Worm (Caenorhabditis elegans) whole organism, young adult: ENCODE results near the gene C08E3.1.

ENCODE experiments used
- B0261.1 ChIP-seq: sonication (generic microtip); optimal IDR thresholded peaks from 2 replicates; lab custom pipeline; 2016; ENCODE audit warnings: mild to moderate bottlenecking, missing genetic modification characterization, moderate library complexity, missing compliant biosample characterization
- T07F8.4 ChIP-seq: sonication (generic microtip); optimal IDR thresholded peaks from 2 replicates; lab custom pipeline; 2016; ENCODE audit warnings: mild to moderate bottlenecking, missing genetic modification characterization, moderate library complexity, missing compliant biosample characterization
- attf-5 ChIP-seq: fragments of 200-800 bp; sonication (Bioruptor generic); optimal IDR thresholded peaks from 2 replicates; lab custom pipeline; 2018; ENCODE audit warnings: mild to moderate bottlenecking, missing genetic modification characterization, missing compliant biosample characterization
- ets-4 ChIP-seq: fragments of 200-800 bp; sonication (Bioruptor generic); optimal IDR thresholded peaks from 2 replicates; lab custom pipeline; 2018; ENCODE audit warnings: mild to moderate bottlenecking, missing genetic modification characterization, missing compliant biosample characterization
- mel-28 ChIP-seq: sonication (generic microtip); optimal IDR thresholded peaks from 2 replicates; lab custom pipeline; 2016; ENCODE audit warnings: borderline replicate concordance, mild to moderate bottlenecking, missing genetic modification characterization, missing compliant biosample characterization
- mes-4 ChIP-seq: sonication (generic microtip); optimal IDR thresholded peaks from 2 replicates; lab custom pipeline; 2016; ENCODE audit warnings: missing genotype, missing genetic modification characterization, missing compliant biosample characterization
- snpc-4 ChIP-seq, 5 experiments: fragments of 150-350 bp in 1 of 5; sonication (generic microtip) in 4 of 5; optimal IDR thresholded peaks; 2 replicates each; lab custom pipeline; 2014 to 2018; ENCODE audit warnings: missing genetic modification characterization in 5 of 5, missing biosample characterization in 3 of 5, antibody characterized with exemption in 2 of 5, mild to moderate bottlenecking in 2 of 5, missing compliant biosample characterization in 2 of 5, missing genotype in 2 of 5, moderate library complexity in 2 of 5, missing genetic modification reagents in 1 of 5
- ztf-18 ChIP-seq: sonication (generic microtip); optimal IDR thresholded peaks from 2 replicates; lab custom pipeline; 2016; ENCODE audit warnings: missing genotype, mild to moderate bottlenecking, missing genetic modification characterization, missing compliant biosample characterization

- TF ChIP-seq snpc-4 (GFP tag; optimal IDR thresholded peaks at IDR 0.05; lab: Kevin White, UChicago) (no peak), snpc-4 (tag; optimal IDR thresholded peaks at IDR 0.05; lab: Kevin White, UChicago) (no peak), mes-4 (tag; lab: Kevin White, UChicago) (no peak), T07F8.4 (tag; lab: Kevin White, UChicago) (no peak), ets-4 (GFP tag; lab: Kevin White, UChicago) (no peak), ztf-18 (no peak), B0261.1 (tag; lab: Kevin White, UChicago) (no peak), attf-5 (GFP tag; lab: Kevin White, UChicago) (no peak), mel-28 (no peak)
Measured at ce11 chrII:1648768-1649167, 15.2 kb downstream of the C08E3.1 start, which contains the start of gene fbxb-21.
